Fruit fly (Drosophila melanogaster) S2 (cell line): ENCODE results near the gene Snx1.

Experiments
- CG8478 ChIP-seq: fragments of >200 bp; optimal IDR thresholded peaks from 2 replicates; lab custom pipeline; 2018
- CTCF ChIP-seq, 2 experiments: fragments of >200 bp; optimal IDR thresholded peaks; 2 replicates each; lab custom pipeline; 2018

DNA sequence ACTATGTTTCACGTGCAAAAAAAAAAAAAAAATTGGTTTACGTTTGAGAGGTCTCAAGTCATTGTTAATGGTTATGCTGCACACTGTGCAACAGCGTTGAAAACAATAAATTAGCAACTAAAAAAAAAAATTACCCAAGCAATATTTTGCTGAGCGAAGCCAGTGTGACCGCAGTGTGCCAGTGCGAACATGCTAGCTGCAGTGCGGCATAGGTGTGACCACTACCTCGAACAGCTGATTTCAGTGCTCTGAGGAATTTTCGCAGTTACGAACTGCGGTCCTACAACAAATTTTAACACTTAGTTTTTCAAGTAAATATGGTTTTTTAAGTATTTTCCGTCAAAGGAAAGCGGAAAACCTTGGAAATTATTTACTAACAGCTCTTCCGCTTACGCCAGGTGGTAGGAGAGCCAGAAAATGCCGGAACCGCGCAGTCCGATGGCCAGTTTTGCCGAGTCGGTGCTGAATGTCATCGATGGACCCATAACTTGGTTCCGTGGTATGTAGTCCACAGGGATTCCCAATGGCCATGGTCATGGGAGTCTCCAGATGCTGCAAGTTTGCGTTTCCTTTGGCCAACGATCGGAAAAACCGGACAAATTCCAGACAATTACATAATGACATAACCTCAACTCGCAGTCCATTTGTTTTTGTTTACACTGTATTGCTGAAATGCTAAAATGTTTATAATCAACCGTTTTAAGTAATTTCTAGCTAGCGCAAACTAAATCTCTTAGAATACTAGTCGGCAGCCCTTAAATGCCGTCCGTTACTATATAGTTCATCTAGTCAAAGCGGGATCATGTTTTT, 16.6 kb downstream of the Snx1 start, which contains the start of the genes msl-2 and ND-PDSW:
- no peak for TF ChIP-seq CG8478
- peak in 1 of 2 experiments; percentile 27 for TF ChIP-seq CTCF (optimal IDR thresholded peaks at IDR 0.05; lab: Kevin White, UChicago)
